Fruit fly (Drosophila melanogaster): ENCODE measurements around the gene PolZ2.

DNA sequence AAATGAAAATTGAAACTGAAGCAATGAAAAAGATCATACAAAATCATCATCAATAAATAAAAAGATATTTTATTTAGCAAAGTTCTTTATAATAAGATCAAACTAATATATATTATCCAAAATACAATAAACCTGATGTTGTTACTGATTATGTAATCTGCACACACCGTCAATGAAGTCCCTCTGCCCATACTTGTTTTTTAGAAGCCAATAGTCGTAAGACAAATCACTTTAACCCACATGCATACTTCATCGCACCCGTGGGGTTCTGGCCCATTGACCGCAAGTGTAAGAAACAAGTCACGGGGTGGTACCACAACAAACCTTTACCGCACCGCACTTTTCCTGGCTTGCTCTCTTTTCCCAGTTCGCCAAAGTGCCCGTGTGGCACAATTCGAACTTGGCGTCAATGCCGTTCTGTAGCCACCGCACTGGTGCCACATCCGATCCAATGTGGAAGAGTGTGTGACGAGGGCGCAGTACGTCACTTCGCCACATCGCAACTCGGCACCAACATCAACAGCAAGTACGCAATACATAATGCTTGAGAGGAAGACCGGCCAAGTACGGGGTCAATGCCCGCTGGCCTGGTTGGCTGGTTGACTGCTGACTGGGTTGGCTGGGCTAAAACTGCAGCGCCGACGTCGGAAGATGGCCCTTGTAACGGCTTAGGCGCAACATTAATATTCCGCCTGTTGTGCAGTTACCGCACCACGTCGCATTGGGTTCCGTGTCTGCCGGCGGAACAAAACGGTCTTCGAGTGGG, 15.6 kb upstream of the PolZ2 start:
- TF ChIP-seq Dll (optimal IDR thresholded peaks at IDR 0.05) (no peak), EcR (GFP tag; optimal IDR thresholded peaks at IDR 0.05) (peak in 1 of 2 experiments; percentile 75), usp (GFP tag; optimal IDR thresholded peaks at IDR 0.05) (no peak), psq (optimal IDR thresholded peaks at IDR 0.05) (no peak)

Measured in whole organism.